Worm (Caenorhabditis elegans): ENCODE measurements around the gene T28F3.9.

Gene T28F3.9

DNA sequence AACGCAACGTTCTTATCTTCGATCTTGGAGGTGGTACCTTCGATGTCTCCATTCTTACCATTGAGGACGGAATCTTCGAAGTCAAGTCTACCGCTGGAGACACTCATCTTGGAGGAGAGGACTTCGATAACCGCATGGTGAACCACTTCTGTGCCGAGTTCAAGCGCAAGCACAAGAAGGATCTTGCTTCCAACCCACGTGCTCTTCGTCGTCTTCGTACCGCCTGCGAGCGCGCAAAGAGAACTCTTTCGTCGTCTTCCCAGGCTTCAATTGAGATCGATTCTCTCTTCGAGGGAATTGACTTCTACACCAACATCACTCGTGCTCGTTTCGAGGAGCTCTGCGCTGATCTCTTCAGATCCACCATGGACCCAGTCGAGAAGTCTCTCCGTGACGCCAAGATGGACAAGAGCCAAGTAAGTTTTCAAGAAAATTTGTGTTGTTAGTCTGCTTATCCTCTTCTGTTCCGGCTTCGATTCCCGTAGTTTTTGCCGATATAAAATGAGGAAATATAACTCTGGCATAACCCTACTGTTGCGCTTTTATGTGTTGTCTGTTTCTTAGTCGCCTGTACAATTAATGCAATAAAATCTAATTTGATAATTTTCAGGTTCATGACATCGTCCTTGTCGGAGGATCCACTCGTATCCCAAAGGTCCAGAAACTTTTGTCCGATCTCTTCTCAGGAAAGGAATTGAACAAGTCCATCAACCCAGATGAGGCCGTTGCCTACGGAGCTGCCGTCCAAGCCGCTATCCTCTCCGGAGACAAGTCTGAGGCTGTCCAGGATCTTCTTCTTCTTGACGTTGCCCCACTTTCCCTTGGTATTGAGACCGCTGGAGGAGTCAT lies 28.5 kb upstream of the T28F3.9 start:
- TF ChIP-seq blmp-1 (tag; optimal IDR thresholded peaks at IDR 0.05) (no peak), lin-13 (tag; optimal IDR thresholded peaks at IDR 0.05) (no peak), unc-120 (tag; optimal IDR thresholded peaks at IDR 0.05; ENCODE audit: poor library complexity, severe bottlenecking) (no peak), ceh-39 (tag; optimal IDR thresholded peaks at IDR 0.05) (no peak), unc-39 (tag; optimal IDR thresholded peaks at IDR 0.05) (no peak), elt-1 (tag; optimal IDR thresholded peaks at IDR 0.05; ENCODE audit: borderline replicate concordance, insufficient read depth) (no peak), drap-1 (GFP tag; optimal IDR thresholded peaks at IDR 0.05) (no peak)

DNA sequence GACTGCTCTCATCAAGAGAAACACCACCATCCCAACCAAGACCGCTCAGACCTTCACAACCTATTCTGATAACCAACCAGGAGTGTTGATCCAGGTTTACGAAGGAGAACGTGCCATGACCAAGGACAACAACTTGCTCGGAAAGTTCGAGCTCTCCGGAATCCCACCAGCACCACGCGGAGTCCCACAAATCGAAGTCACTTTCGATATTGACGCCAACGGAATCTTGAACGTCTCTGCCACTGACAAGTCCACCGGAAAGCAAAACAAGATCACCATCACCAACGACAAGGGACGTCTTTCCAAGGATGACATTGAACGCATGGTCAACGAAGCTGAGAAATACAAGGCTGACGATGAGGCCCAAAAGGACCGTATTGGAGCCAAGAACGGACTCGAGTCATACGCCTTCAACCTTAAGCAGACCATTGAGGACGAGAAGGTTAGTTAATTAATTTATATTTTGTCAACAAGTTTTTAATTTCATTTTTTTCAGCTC lies 27.8 kb upstream of the T28F3.9 start:
- no peak for TF ChIP-seq nhr-237 (tag; optimal IDR thresholded peaks at IDR 0.05)
- no peak for TF ChIP-seq sptf-1 (tag; optimal IDR thresholded peaks at IDR 0.05)
- TF ChIP-seq ceh-43 (GFP tag; optimal IDR thresholded peaks at IDR 0.05), result no peak
- no peak for TF ChIP-seq zip-8 (tag; optimal IDR thresholded peaks at IDR 0.05)
- no peak for TF ChIP-seq lsy-2 (tag; optimal IDR thresholded peaks at IDR 0.05)
- TF ChIP-seq lin-32 (GFP tag; optimal IDR thresholded peaks at IDR 0.05), result no peak
- no peak for TF ChIP-seq cnd-1 (tag; optimal IDR thresholded peaks at IDR 0.05)
- no peak for TF ChIP-seq nhr-28 (tag; optimal IDR thresholded peaks at IDR 0.05)
- no peak for TF ChIP-seq unc-39 (tag; optimal IDR thresholded peaks at IDR 0.05)
- no peak for TF ChIP-seq tbx-8 (GFP tag; optimal IDR thresholded peaks at IDR 0.05)
- TF ChIP-seq drap-1 (GFP tag; optimal IDR thresholded peaks at IDR 0.05), result no peak
- TF ChIP-seq bed-3 (GFP tag; optimal IDR thresholded peaks at IDR 0.05), result no peak
- TF ChIP-seq nhr-12 (tag; optimal IDR thresholded peaks at IDR 0.05), result no peak
- TF ChIP-seq elt-1 (tag; optimal IDR thresholded peaks at IDR 0.05; ENCODE audit: borderline replicate concordance, insufficient read depth), result no peak
- no peak for TF ChIP-seq hlh-1 (tag; optimal IDR thresholded peaks at IDR 0.05)
- TF ChIP-seq pha-4 (tag; optimal IDR thresholded peaks at IDR 0.05), result no peak
- no peak for TF ChIP-seq mab-5 (tag; optimal IDR thresholded peaks at IDR 0.05)
- TF ChIP-seq elt-3 (tag; optimal IDR thresholded peaks at IDR 0.05), result no peak
- no peak for TF ChIP-seq nhr-76 (tag; optimal IDR thresholded peaks at IDR 0.05)

DNA sequence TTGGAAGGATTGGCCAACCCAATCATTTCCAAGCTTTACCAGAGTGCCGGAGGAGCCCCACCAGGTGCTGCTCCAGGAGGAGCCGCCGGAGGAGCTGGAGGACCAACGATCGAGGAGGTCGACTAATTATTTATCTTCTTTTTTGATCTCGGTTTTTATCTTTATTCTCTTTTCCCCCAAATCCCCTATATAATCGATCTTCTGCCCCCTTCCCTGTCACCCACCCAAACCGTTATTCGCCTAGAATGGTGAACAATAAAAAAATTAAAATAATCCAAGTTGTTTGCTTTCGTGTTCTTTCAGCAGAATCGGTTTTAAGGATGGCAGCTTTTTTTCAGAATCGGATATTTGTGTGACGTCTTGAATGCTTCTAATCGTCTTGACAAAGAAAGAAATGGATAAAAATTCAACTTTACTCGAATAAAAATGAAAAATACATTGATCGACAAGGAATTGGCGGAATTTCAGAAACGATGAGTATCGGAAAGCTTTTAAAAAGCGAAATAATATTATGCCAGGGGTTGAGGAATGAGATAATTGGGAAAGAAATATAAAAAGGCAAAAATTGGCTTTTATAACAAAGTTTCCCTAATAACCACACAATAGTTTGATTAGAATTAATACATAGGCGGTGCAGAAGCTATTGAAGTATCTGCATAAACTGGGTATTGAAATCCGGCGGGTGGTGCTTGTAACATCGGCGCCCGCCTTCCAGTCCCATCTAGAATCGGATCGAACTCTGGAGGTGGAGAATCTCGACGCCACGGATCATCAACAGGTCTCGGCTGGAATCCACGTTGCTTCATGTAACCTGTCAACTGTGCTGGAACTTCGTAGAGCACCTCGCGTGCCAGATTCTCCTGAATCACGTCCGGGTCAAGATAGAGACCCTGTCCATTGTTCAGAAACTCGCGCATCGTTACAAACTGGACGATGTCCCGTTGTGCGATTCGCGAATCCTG lies 27.0 kb upstream of the T28F3.9 start:
- TF ChIP-seq ces-1 (GFP tag; optimal IDR thresholded peaks at IDR 0.05) (peak; percentile 22), lin-13 (tag; optimal IDR thresholded peaks at IDR 0.05) (no peak), bed-3 (GFP tag; optimal IDR thresholded peaks at IDR 0.05) (no peak), unc-62 (GFP tag; optimal IDR thresholded peaks at IDR 0.05) (no peak), tbx-8 (GFP tag; optimal IDR thresholded peaks at IDR 0.05) (no peak), ceh-83 (GFP tag; optimal IDR thresholded peaks at IDR 0.05) (no peak)

DNA sequence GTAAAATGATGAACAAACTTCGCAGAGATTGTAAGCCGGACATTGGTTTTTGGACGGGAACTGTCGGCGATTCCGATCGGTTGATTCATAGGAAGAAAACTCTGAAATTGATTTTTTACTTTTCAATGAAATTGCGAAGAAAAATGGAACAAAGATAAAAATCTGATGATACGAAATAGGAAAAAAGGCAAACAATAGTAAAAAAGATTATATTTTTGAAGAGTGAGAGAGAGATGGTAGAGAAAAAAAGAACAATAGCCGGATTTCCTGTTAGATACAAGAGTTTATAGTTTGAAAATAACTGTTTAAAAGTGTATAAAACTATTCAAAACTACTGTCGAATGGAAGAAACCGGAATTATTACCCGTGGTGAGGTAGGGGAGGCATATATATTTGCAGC lies 24.2 kb upstream of the T28F3.9 start, which contains the start of gene nra-1:
Gene nra-1, minus strand, starts transcription at position 101 of the 400 bp plus-strand sequence.
- TF ChIP-seq ceh-39 (tag; optimal IDR thresholded peaks at IDR 0.05), result no peak
- no peak for TF ChIP-seq nhr-28 (tag; optimal IDR thresholded peaks at IDR 0.05)
- no peak for TF ChIP-seq snpc-4 (tag; optimal IDR thresholded peaks at IDR 0.05)
- no peak for TF ChIP-seq nhr-2 (tag; optimal IDR thresholded peaks at IDR 0.05)
- no peak for TF ChIP-seq blmp-1 (tag; optimal IDR thresholded peaks at IDR 0.05)
- no peak for TF ChIP-seq mep-1 (tag; optimal IDR thresholded peaks at IDR 0.05)
- TF ChIP-seq pha-4 (tag; optimal IDR thresholded peaks at IDR 0.05), result no peak
- no peak for TF ChIP-seq M03D4.4 (tag; optimal IDR thresholded peaks at IDR 0.05)
- TF ChIP-seq sptf-1 (tag; optimal IDR thresholded peaks at IDR 0.05), result no peak
- TF ChIP-seq bed-3 (GFP tag; optimal IDR thresholded peaks at IDR 0.05), result no peak

Data from whole organism, mixed stage, embryonic.